Worm (Caenorhabditis elegans): ENCODE measurements around the gene kin-29.

DNA sequence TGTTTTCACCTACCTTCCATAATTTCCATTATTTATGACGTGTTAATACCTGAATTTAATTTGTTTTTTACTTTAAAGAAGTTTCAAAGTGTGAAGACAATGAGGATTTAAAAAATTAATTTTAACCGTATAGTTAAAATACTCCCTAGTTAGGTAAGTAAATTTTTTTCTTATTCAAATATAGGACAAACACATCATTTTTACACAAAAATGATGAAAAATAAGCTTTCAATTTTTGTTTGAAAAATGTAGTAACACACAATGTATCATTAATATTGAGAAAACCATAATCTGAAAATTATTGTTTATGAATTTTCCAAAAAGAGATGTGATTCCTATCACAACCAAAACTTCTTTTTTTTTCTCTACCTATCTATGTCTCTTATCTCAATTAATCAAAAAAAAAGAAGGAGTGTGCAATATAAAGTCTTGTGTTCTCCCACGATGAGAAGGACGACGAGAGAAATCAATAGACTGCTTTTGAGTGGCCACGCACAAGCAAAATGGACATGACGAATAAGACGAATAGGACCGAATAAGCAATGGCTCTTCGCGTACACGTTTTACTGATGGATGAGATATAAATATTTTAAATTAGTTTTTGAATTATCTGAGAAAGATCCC, 38.0 kb downstream of the kin-29 start, which contains the start of gene C14A11.6:
- no peak for TF ChIP-seq M03D4.4 (tag; optimal IDR thresholded peaks at IDR 0.05)
- TF ChIP-seq lsy-2 (tag; optimal IDR thresholded peaks at IDR 0.05) = no peak
- no peak for TF ChIP-seq flh-1 (GFP tag; optimal IDR thresholded peaks at IDR 0.05)
- no peak for TF ChIP-seq unc-39 (tag; optimal IDR thresholded peaks at IDR 0.05)
